Fruit fly (Drosophila melanogaster) whole organism, embryonic: Measurements from ENCODE around the gene CG34117.

Source experiments
- BtbVII ChIP-seq: fragments of 200-800 bp; sonication (Bioruptor generic); optimal IDR thresholded peaks from 3 replicates; lab custom pipeline; 2017; ENCODE audit warnings: missing biosample characterization, mild to moderate bottlenecking, missing genetic modification characterization
- CG10147 ChIP-seq: fragments of 200-800 bp; sonication (Bioruptor generic); optimal IDR thresholded peaks from 2 replicates; lab custom pipeline; 2019; ENCODE audit warnings: missing biosample characterization, mild to moderate bottlenecking, missing genetic modification characterization, moderate library complexity
- CG10267 ChIP-seq: fragments of 200-800 bp; sonication (Bioruptor generic); optimal IDR thresholded peaks from 2 replicates; lab custom pipeline; 2018; ENCODE audit warnings: missing biosample characterization, mild to moderate bottlenecking, missing genetic modification characterization, moderate library complexity
- CG10565 ChIP-seq: fragments of 200-800 bp; sonication (Bioruptor generic); optimal IDR thresholded peaks from 3 replicates; lab custom pipeline; 2016; ENCODE audit warnings: missing biosample characterization, mild to moderate bottlenecking, missing genetic modification characterization
- CG12071 ChIP-seq: fragments of 200-800 bp; sonication (Bioruptor generic); optimal IDR thresholded peaks from 3 replicates; lab custom pipeline; 2018; ENCODE audit warnings: missing biosample characterization, mild to moderate bottlenecking, missing genetic modification characterization
- CG12299 ChIP-seq: fragments of 200-800 bp; sonication (Bioruptor generic); optimal IDR thresholded peaks from 2 replicates; lab custom pipeline; 2018; ENCODE audit warnings: missing biosample characterization, mild to moderate bottlenecking, missing genetic modification characterization
- CG14710 ChIP-seq: fragments of 200-800 bp; sonication (Bioruptor generic); optimal IDR thresholded peaks from 3 replicates; lab custom pipeline; 2019; ENCODE audit warnings: missing biosample characterization, mild to moderate bottlenecking, missing genetic modification characterization, moderate library complexity
- CG1529 ChIP-seq: fragments of 200-800 bp; sonication (Bioruptor generic); optimal IDR thresholded peaks from 3 replicates; lab custom pipeline; 2018; ENCODE audit warnings: missing biosample characterization, missing genetic modification characterization
- CG15479 ChIP-seq: fragments of 200-800 bp; sonication (Bioruptor generic); optimal IDR thresholded peaks from 3 replicates; lab custom pipeline; 2019; ENCODE audit warnings: missing biosample characterization, mild to moderate bottlenecking, missing genetic modification characterization, moderate library complexity
- CG1602 ChIP-seq: fragments of 200-800 bp; sonication (Bioruptor generic); optimal IDR thresholded peaks from 3 replicates; lab custom pipeline; 2016; ENCODE audit warnings: missing biosample characterization, missing genetic modification characterization
- CG17359 ChIP-seq: fragments of 200-800 bp; sonication (Bioruptor generic); optimal IDR thresholded peaks from 3 replicates; lab custom pipeline; 2018; ENCODE audit warnings: missing biosample characterization, mild to moderate bottlenecking, missing genetic modification characterization, moderate library complexity
- CG18476 ChIP-seq: fragments of 200-800 bp; sonication (Bioruptor generic); optimal IDR thresholded peaks from 2 replicates; lab custom pipeline; 2016; ENCODE audit warnings: missing biosample characterization, mild to moderate bottlenecking, missing genetic modification characterization
- CG2199 ChIP-seq: fragments of 200-800 bp; sonication (Bioruptor generic); IDR thresholded peaks from 3 replicates; pipeline ENCODE4 v1.3.6; 2022; ENCODE audit warnings: missing biosample characterization, missing genetic modification characterization
- CG2889 ChIP-seq: fragments of 200-800 bp; sonication (Bioruptor generic); IDR thresholded peaks from 3 replicates; pipeline ENCODE4 v1.3.6; 2022; ENCODE audit warnings: missing biosample characterization, missing genetic modification characterization
- CG30020 ChIP-seq: fragments of 200-800 bp; optimal IDR thresholded peaks from 2 replicates; lab custom pipeline; 2019; ENCODE audit warnings: missing biosample characterization, mild to moderate bottlenecking, missing genetic modification characterization, moderate library complexity
- CG3163 ChIP-seq: fragments of 200-800 bp; sonication (Bioruptor generic); optimal IDR thresholded peaks from 3 replicates; lab custom pipeline; 2016; ENCODE audit warnings: missing biosample characterization, missing genetic modification characterization
- CG3407 ChIP-seq: fragments of 200-800 bp; sonication (Bioruptor generic); optimal IDR thresholded peaks from 2 replicates; lab custom pipeline; 2018; ENCODE audit warnings: missing biosample characterization, mild to moderate bottlenecking, missing genetic modification characterization
- CG34376 ChIP-seq: fragments of 200-800 bp; sonication (Bioruptor generic); optimal IDR thresholded peaks from 2 replicates; lab custom pipeline; 2018; ENCODE audit warnings: missing biosample characterization, mild to moderate bottlenecking, missing genetic modification characterization
- CG4282 ChIP-seq: fragments of 200-800 bp; sonication (Bioruptor generic); optimal IDR thresholded peaks from 2 replicates; lab custom pipeline; 2016; ENCODE audit warnings: missing biosample characterization, missing genetic modification characterization
- CG4360 ChIP-seq: fragments of 200-800 bp; sonication (Bioruptor generic); IDR thresholded peaks from 2 replicates; pipeline ENCODE4 v1.3.6; 2022; ENCODE audit warnings: missing biosample characterization, missing genetic modification characterization
- CG4424 ChIP-seq: fragments of 200-800 bp; sonication (Bioruptor generic); optimal IDR thresholded peaks from 3 replicates; lab custom pipeline; 2016; ENCODE audit warnings: missing biosample characterization, missing genetic modification characterization
- CG4730 ChIP-seq: fragments of 200-800 bp; sonication (Bioruptor generic); IDR thresholded peaks from 2 replicates; pipeline ENCODE4 v1.3.6; 2022; ENCODE audit warnings: missing biosample characterization, missing genetic modification characterization
- CG7271 ChIP-seq: fragments of 200-800 bp; sonication (Bioruptor generic); optimal IDR thresholded peaks from 2 replicates; lab custom pipeline; 2018; ENCODE audit warnings: missing biosample characterization, mild to moderate bottlenecking, missing genetic modification characterization, moderate library complexity
- CG7987 ChIP-seq: fragments of 200-800 bp; sonication (Bioruptor generic); optimal IDR thresholded peaks from 2 replicates; lab custom pipeline; 2018; ENCODE audit warnings: missing biosample characterization, mild to moderate bottlenecking, missing genetic modification characterization, moderate library complexity
- CG9609 ChIP-seq: fragments of 200-800 bp; sonication (Bioruptor generic); optimal IDR thresholded peaks from 3 replicates; lab custom pipeline; 2016; ENCODE audit warnings: missing biosample characterization, missing genetic modification characterization
- CG9727 ChIP-seq: fragments of 200-800 bp; sonication (Bioruptor generic); optimal IDR thresholded peaks from 3 replicates; lab custom pipeline; 2017; ENCODE audit warnings: missing biosample characterization, mild to moderate bottlenecking, missing genetic modification characterization
- CG9797 ChIP-seq: fragments of 200-800 bp; sonication (Bioruptor generic); optimal IDR thresholded peaks from 3 replicates; lab custom pipeline; 2018; ENCODE audit warnings: missing biosample characterization, mild to moderate bottlenecking, missing genetic modification characterization
- CHES-1-like ChIP-seq: fragments of 200-800 bp; sonication (Bioruptor generic); optimal IDR thresholded peaks from 2 replicates; lab custom pipeline; 2016; ENCODE audit warnings: missing biosample characterization, missing genetic modification characterization
- Chrac-16 ChIP-seq: fragments of 200-800 bp; sonication (Bioruptor generic); optimal IDR thresholded peaks from 3 replicates; lab custom pipeline; 2016; ENCODE audit warnings: missing biosample characterization, missing genetic modification characterization
- D ChIP-seq, 2 experiments: fragments of 200-800 bp in 1 of 2; fragments of >200 bp in 1 of 2; sonication (Bioruptor generic) in 1 of 2; optimal IDR thresholded peaks; 2 replicates in 1 of 2; 3 replicates in 1 of 2; lab custom pipeline; 2017; ENCODE audit warnings: mild to moderate bottlenecking in 1 of 2, missing biosample characterization in 1 of 2, missing genetic modification characterization in 1 of 2, missing genetic modification reagents in 1 of 2
- Dip3 ChIP-seq: fragments of 200-800 bp; sonication (Bioruptor generic); optimal IDR thresholded peaks from 3 replicates; lab custom pipeline; 2016; ENCODE audit warnings: missing biosample characterization, missing genetic modification characterization
- HmgD ChIP-seq: fragments of 200-800 bp; sonication (Bioruptor generic); optimal IDR thresholded peaks from 3 replicates; lab custom pipeline; 2016; ENCODE audit warnings: missing biosample characterization, missing genetic modification characterization
- Hmr ChIP-seq: fragments of 200-800 bp; sonication (Bioruptor generic); optimal IDR thresholded peaks from 3 replicates; lab custom pipeline; 2017; ENCODE audit warnings: mild to moderate bottlenecking, missing biosample characterization, missing genetic modification reagents, missing genetic modification characterization
- NFAT ChIP-seq: fragments of 200-800 bp; sonication (Bioruptor generic); IDR thresholded peaks from 2 replicates; pipeline ENCODE4 v1.3.6; 2022; ENCODE audit warnings: missing biosample characterization, missing genetic modification characterization
- Nf-YB ChIP-seq: fragments of 200-800 bp; sonication (Bioruptor generic); optimal IDR thresholded peaks from 3 replicates; lab custom pipeline; 2019; ENCODE audit warnings: missing biosample characterization, mild to moderate bottlenecking, missing genetic modification characterization, moderate library complexity
- Pdp1 ChIP-seq, 2 experiments: fragments of 200-800 bp; sonication (Bioruptor generic); optimal IDR thresholded peaks; 3 replicates each; lab custom pipeline; 2016; ENCODE audit warnings: missing biosample characterization in 2 of 2, missing genetic modification characterization in 2 of 2, mild to moderate bottlenecking in 1 of 2, moderate library complexity in 1 of 2
- Side ChIP-seq: fragments of 200-800 bp; sonication (Bioruptor generic); optimal IDR thresholded peaks from 2 replicates; lab custom pipeline; 2016; ENCODE audit warnings: missing biosample characterization, missing genetic modification characterization
- Sin3A ChIP-seq: fragments of >200 bp; optimal IDR thresholded peaks from 2 replicates; lab custom pipeline; 2018
- Spps ChIP-seq: fragments of 200-800 bp; sonication (Bioruptor generic); optimal IDR thresholded peaks from 2 replicates; lab custom pipeline; 2018; ENCODE audit warnings: missing biosample characterization, mild to moderate bottlenecking, missing genetic modification characterization
- Xbp1 ChIP-seq: fragments of 200-800 bp; sonication (Bioruptor generic); optimal IDR thresholded peaks from 3 replicates; lab custom pipeline; 2016; ENCODE audit warnings: missing biosample characterization, mild to moderate bottlenecking, missing genetic modification characterization
- YL-1 ChIP-seq: fragments of 200-800 bp; sonication (Bioruptor generic); optimal IDR thresholded peaks from 3 replicates; lab custom pipeline; 2017; ENCODE audit warnings: missing biosample characterization, mild to moderate bottlenecking, missing genetic modification characterization
- caup ChIP-seq: fragments of 200-800 bp; sonication (Bioruptor generic); optimal IDR thresholded peaks from 3 replicates; lab custom pipeline; 2017; ENCODE audit warnings: missing biosample characterization, mild to moderate bottlenecking, missing genetic modification characterization, moderate library complexity; ENCODE audit not compliant: severe bottlenecking
- crc ChIP-seq: fragments of 200-800 bp; sonication (Bioruptor generic); optimal IDR thresholded peaks from 2 replicates; lab custom pipeline; 2016; ENCODE audit warnings: missing biosample characterization, missing genetic modification characterization
- gsb-n ChIP-seq: fragments of 200-800 bp; sonication (Bioruptor generic); optimal IDR thresholded peaks from 3 replicates; lab custom pipeline; 2018; ENCODE audit warnings: missing biosample characterization, mild to moderate bottlenecking, missing genetic modification characterization
- hth ChIP-seq: fragments of >200 bp; optimal IDR thresholded peaks from 2 replicates; lab custom pipeline; 2017; ENCODE audit warnings: inconsistent platforms
- nerfin-2 ChIP-seq: fragments of 200-800 bp; sonication (Bioruptor generic); IDR thresholded peaks from 2 replicates; pipeline ENCODE4 v1.3.6; 2022; ENCODE audit warnings: missing biosample characterization, missing genetic modification characterization; ENCODE audit not compliant: partially characterized antibody
- nom ChIP-seq: fragments of 200-800 bp; sonication (Bioruptor generic); optimal IDR thresholded peaks from 2 replicates; lab custom pipeline; 2017; ENCODE audit warnings: missing biosample characterization, missing genetic modification characterization, mild to moderate bottlenecking, moderate library complexity, missing genetic modification reagents
- prd ChIP-seq, 3 experiments: fragments of >200 bp in 2 of 3; fragments of 200-800 bp in 1 of 3; sonication (Bioruptor generic) in 1 of 3; optimal IDR thresholded peaks in 2 of 3; IDR thresholded peaks in 1 of 3; 2 replicates in 2 of 3; 3 replicates in 1 of 3; pipeline versions ENCODE4 v1.3.6 to Lab custom; 2017 to 2022; ENCODE audit warnings: missing biosample characterization in 1 of 3, missing genetic modification characterization in 1 of 3
- sima ChIP-seq: fragments of 200-800 bp; sonication (Bioruptor generic); optimal IDR thresholded peaks from 2 replicates; lab custom pipeline; 2016; ENCODE audit warnings: missing biosample characterization, missing genetic modification characterization

The CG34117 gene

DNA sequence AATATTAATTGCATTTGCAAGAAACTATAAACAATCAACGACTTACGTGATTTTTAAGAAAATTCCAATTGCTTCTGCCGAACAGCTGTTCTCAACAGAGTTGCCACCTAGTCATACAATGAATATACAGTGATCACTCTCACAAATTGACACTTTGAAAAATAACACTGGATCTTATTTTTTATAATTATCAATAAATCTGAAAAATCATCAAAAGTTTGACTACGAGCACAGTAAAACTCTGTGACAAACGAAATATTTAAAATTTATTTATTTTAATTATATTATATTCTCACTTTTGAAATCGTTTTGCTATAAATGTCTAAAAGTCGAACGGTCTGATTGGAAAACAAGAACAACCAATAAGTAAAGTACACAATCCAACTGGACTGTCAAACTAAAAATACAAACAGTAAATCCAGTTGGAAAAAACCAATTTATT is at the start of gene CG34117 (continued):
- peak; percentile 89 for TF ChIP-seq NFAT (GFP tag; lab: Robert Waterston, UW)
- TF ChIP-seq nom (GFP tag; lab: Kevin White, UChicago), result peak; percentile 39
- peak; percentile 86 for TF ChIP-seq CG17359 (tag; lab: Kevin White, UChicago)
- TF ChIP-seq CG14710 (tag; lab: Kevin White, UChicago), result peak; percentile 81
- TF ChIP-seq CG4730, result peak; percentile 71; the same call in 1 of the 2 replicates
- peak; percentile 67 for TF ChIP-seq Side (GFP tag; lab: Kevin White, UChicago)
- no peak for TF ChIP-seq CG3163 (GFP tag; lab: Kevin White, UChicago)
- TF ChIP-seq Dip3 (GFP tag; lab: Kevin White, UChicago), result peak; percentile 53
- no peak for TF ChIP-seq sima (GFP tag; lab: Kevin White, UChicago)
- peak; percentile 1 for TF ChIP-seq CG10565 (GFP tag; lab: Kevin White, UChicago)
- TF ChIP-seq prd (optimal IDR thresholded peaks at IDR 0.05; lab: Kevin White, UChicago), result no peak
- peak; percentile 90 for TF ChIP-seq prd (GFP tag; IDR thresholded peaks at IDR 0.05; lab: Robert Waterston, UW)
- peak; percentile 13 for TF ChIP-seq CG3407 (GFP tag; lab: Kevin White, UChicago)
- TF ChIP-seq CG7271 (tag; lab: Kevin White, UChicago), result peak; percentile 38
- TF ChIP-seq Nf-YB (GFP tag; lab: Kevin White, UChicago), result peak; percentile 57
- TF ChIP-seq CG9727 (GFP tag; lab: Kevin White, UChicago), result peak; percentile 84
- no peak for TF ChIP-seq Sin3A
- TF ChIP-seq CG10147, result peak; percentile 78
- peak; percentile 75 for TF ChIP-seq gsb-n
- no peak for TF ChIP-seq nerfin-2 (GFP tag; lab: Robert Waterston, UW)
- TF ChIP-seq CG4360 (GFP tag; lab: Robert Waterston, UW), result no peak; the same call in 1 of the 2 replicates
- no peak for TF ChIP-seq D (optimal IDR thresholded peaks at IDR 0.05; lab: Kevin White, UChicago)
- peak; percentile 55 for TF ChIP-seq D (GFP tag; optimal IDR thresholded peaks at IDR 0.05; lab: Kevin White, UChicago)
- TF ChIP-seq CG12071 (GFP tag; lab: Kevin White, UChicago), result peak; percentile 30
- TF ChIP-seq CHES-1-like (GFP tag; lab: Kevin White, UChicago), result peak; percentile 12
- no peak for TF ChIP-seq hth (lab: Kevin White, UChicago)
- peak; percentile 71 for TF ChIP-seq caup
- TF ChIP-seq CG12299 (tag; lab: Kevin White, UChicago), result peak; percentile 83
- TF ChIP-seq Spps (tag; lab: Kevin White, UChicago), result peak; percentile 67
- TF ChIP-seq CG9609 (GFP tag; lab: Kevin White, UChicago), result no peak
- peak; percentile 78 for TF ChIP-seq CG1602 (GFP tag; lab: Kevin White, UChicago)
- peak; percentile 82 for TF ChIP-seq Hmr (GFP tag; lab: Kevin White, UChicago)
- peak; percentile 57 to 93 for TF ChIP-seq Pdp1 (GFP tag; optimal IDR thresholded peaks at IDR 0.05; lab: Kevin White, UChicago)
- peak; percentile 75 for TF ChIP-seq BtbVII (GFP tag; lab: Kevin White, UChicago)
- TF ChIP-seq CG10267 (tag; lab: Kevin White, UChicago), result peak; percentile 85
- TF ChIP-seq CG2889 (GFP tag; lab: Robert Waterston, UW), result peak; percentile 60; the same call in 2 of the 3 replicates
- TF ChIP-seq CG1529 (GFP tag; lab: Kevin White, UChicago), result peak; percentile 45
- peak; percentile 74 for TF ChIP-seq CG34376
- no peak for TF ChIP-seq CG4282 (GFP tag; lab: Kevin White, UChicago)
- TF ChIP-seq CG15479 (GFP tag; lab: Kevin White, UChicago), result no peak
- TF ChIP-seq CG18476 (GFP tag; lab: Kevin White, UChicago), result peak; percentile 80
- peak; percentile 59 for TF ChIP-seq YL-1 (GFP tag; lab: Kevin White, UChicago)
- TF ChIP-seq CG9797 (GFP tag; lab: Kevin White, UChicago), result no peak
- TF ChIP-seq CG30020 (tag; lab: Kevin White, UChicago), result peak; percentile 49
- TF ChIP-seq HmgD, result no peak
- TF ChIP-seq Chrac-16 (GFP tag; lab: Kevin White, UChicago), result peak; percentile 84
- TF ChIP-seq Xbp1, result peak; percentile 91
- peak; percentile 21 for TF ChIP-seq crc (GFP tag; lab: Kevin White, UChicago)
- peak; percentile 16; the same call in 1 of the 3 replicates for TF ChIP-seq CG2199 (GFP tag; lab: Robert Waterston, UW)
- TF ChIP-seq CG7987 (GFP tag; lab: Kevin White, UChicago), result peak; percentile 68
- TF ChIP-seq CG4424 (GFP tag; lab: Kevin White, UChicago), result peak; percentile 81
